Fruit fly (Drosophila melanogaster) whole organism: ENCODE data around the gene CG5177.

ENCODE experiments used
- CG8478 ChIP-seq: fragments of >200 bp; optimal IDR thresholded peaks from 2 replicates; lab custom pipeline; 2018; ENCODE audit warnings: inconsistent platforms
- Dll ChIP-seq: fragments of >200 bp; optimal IDR thresholded peaks from 2 replicates; lab custom pipeline; 2017
- EcR ChIP-seq, 2 experiments: fragments of >200 bp; optimal IDR thresholded peaks; 2 replicates each; lab custom pipeline; 2017; ENCODE audit warnings: missing biosample characterization in 2 of 2, missing genetic modification characterization in 2 of 2, missing genetic modification reagents in 2 of 2
- pan ChIP-seq: fragments of >200 bp; optimal IDR thresholded peaks from 2 replicates; lab custom pipeline; 2017
- psq ChIP-seq: fragments of >200 bp; optimal IDR thresholded peaks from 2 replicates; lab custom pipeline; 2017
- usp ChIP-seq: fragments of >200 bp; optimal IDR thresholded peaks from 2 replicates; lab custom pipeline; 2017; ENCODE audit warnings: missing biosample characterization, missing genetic modification characterization, mixed read lengths

Gene CG5177

dm6 chr2L:7398528-7398927 lies 6.5 kb upstream of the CG5177 start, which contains the start of gene CG5160:
CG5160 (minus strand) TSS chr2L:7398750.
- no peak for TF ChIP-seq psq
- no peak for TF ChIP-seq pan
- TF ChIP-seq EcR (GFP tag; optimal IDR thresholded peaks at IDR 0.05; lab: Kevin White, UChicago): no peak
- no peak for TF ChIP-seq usp (GFP tag; lab: Kevin White, UChicago)
- TF ChIP-seq CG8478: no peak
- TF ChIP-seq Dll: no peak

DNA sequence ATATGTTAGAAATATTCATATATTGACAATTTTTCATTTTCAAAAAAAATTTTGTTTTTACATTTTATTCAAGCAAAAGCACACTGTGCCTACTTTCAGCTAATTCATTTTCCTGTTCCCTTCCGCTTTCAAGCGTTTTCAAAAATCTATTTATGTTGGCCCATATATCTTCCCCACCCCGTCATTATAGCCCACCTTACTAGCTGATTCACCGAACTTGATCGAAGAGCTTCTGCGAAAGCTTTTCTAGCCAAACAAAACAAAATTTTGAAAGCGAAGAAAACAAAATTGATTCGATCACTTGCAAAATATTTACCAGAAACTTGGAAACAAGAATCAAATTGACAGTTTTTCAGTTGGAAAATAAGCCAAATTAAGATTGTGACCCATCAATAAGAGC lies 4.0 kb upstream of the CG5177 start, which contains the start of gene CG5171:
TSS of gene CG5171 (plus strand) at position 311 of the 400 bp plus-strand sequence.
- no peak for TF ChIP-seq psq
- no peak for TF ChIP-seq pan
- no peak for TF ChIP-seq CG8478

DNA sequence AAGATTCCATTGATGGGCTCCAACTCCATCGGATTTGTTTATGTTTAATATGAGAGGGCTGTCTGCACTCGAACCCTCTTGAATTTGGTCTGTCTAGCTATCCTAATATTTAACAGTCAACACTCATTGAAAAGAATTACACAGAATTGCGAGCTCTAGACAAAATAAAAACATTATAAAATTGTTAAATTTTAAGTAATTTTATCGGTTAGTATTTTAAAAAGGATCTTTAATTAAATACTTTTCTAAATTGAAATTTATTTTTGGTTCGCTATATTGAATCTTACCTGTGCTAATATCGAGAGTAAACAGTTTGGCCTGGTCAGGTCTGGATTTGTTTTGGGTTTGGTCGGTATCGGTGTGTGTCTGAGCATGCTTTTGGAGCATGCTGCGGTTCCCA lies 3.4 kb upstream of the CG5177 start:
- TF ChIP-seq psq: no peak

dm6 chr2L:7407638-7408037 lies 2.6 kb downstream of the CG5177 start:
- no peak for TF ChIP-seq pan
- no peak for TF ChIP-seq psq
- no peak for TF ChIP-seq Dll
- TF ChIP-seq EcR (GFP tag; optimal IDR thresholded peaks at IDR 0.05; lab: Kevin White, UChicago): no peak
- TF ChIP-seq usp (GFP tag; lab: Kevin White, UChicago): no peak

- no peak for TF ChIP-seq EcR (GFP tag; optimal IDR thresholded peaks at IDR 0.05; lab: Kevin White, UChicago)
- TF ChIP-seq psq: no peak
- no peak for TF ChIP-seq pan
- no peak for TF ChIP-seq Dll
- TF ChIP-seq CG8478: no peak
- TF ChIP-seq usp (GFP tag; lab: Kevin White, UChicago): no peak
Measured at dm6 chr2L:7409007-7409406, 4.0 kb downstream of the CG5177 start.

dm6 chr2L:7409602-7410001 lies 4.6 kb downstream of the CG5177 start, which contains the start of gene CG5181:
CG5181 (minus strand) TSS chr2L:7409809.
- TF ChIP-seq Dll: no peak
- TF ChIP-seq usp (GFP tag; lab: Kevin White, UChicago): no peak
- no peak for TF ChIP-seq CG8478
- no peak for TF ChIP-seq psq
- no peak for TF ChIP-seq pan
- no peak for TF ChIP-seq EcR (GFP tag; optimal IDR thresholded peaks at IDR 0.05; lab: Kevin White, UChicago)

dm6 chr2L:7410609-7411008 lies 5.6 kb downstream of the CG5177 start, which contains the start of gene CG15818:
CG15818 (plus strand) TSS chr2L:7410909.
- TF ChIP-seq Dll: no peak
- TF ChIP-seq EcR (GFP tag; optimal IDR thresholded peaks at IDR 0.05; lab: Kevin White, UChicago): no peak
- no peak for TF ChIP-seq pan
- TF ChIP-seq usp (GFP tag; lab: Kevin White, UChicago): no peak
- no peak for TF ChIP-seq CG8478
- no peak for TF ChIP-seq psq

- TF ChIP-seq CG8478 (no peak), psq (no peak), pan (no peak), EcR (GFP tag; optimal IDR thresholded peaks at IDR 0.05; lab: Kevin White, UChicago) (no peak), Dll (no peak), usp (GFP tag; lab: Kevin White, UChicago) (no peak)
Measured at dm6 chr2L:7411947-7412621, 7.1 kb downstream of the CG5177 start, which contains the start of gene chm. chm (plus strand) TSS chr2L:7412417.

dm6 chr2L:7418148-7418988 lies 13.3 kb downstream of the CG5177 start:
- TF ChIP-seq EcR (GFP tag; optimal IDR thresholded peaks at IDR 0.05; lab: Kevin White, UChicago): peak; percentile 68 to 90
- no peak for TF ChIP-seq CG8478

DNA sequence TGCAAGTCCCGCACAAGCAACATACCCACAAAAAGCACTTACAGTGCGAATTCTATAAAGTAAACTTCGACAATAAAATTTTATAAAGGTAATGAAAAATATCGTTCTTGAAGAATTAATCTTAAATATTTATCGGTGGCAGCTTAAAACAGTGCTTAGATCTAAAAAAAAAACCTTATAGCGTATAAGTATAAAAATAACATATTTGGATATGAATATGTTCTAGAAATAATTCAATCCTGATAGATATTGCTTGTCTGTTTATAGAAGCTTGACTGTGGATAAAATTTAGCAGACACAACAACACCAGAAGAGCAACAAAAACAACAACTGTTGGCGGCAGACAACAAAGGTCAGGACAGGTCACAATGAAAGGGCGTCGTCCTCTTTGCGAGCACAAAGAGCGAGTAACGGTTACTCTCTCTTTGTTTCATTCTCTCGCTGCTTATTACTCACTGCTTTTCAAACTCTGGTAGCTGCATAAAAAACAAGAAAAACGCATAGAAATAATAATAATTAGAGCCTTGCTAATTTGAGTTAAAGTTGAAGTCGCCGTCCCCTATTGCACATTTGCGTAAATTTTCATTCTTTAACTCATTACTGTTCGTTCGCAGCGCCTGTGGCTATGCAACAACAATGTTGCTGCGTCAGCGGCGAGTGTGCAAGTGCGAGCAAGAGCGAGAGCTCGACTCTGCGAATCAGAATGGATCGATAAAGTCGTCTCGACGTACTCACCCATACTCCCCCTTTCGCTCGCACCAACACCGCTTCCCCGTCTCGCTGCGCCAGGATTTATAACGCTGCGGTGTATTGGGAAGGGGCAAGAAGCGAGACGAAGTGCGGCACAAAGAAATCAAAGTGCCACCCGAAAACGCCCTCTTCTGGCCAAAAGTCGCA lies 14.6 kb downstream of the CG5177 start:
- TF ChIP-seq EcR (GFP tag; optimal IDR thresholded peaks at IDR 0.05; lab: Kevin White, UChicago) (peak; percentile 38 to 85), usp (GFP tag; lab: Kevin White, UChicago) (no peak)

DNA sequence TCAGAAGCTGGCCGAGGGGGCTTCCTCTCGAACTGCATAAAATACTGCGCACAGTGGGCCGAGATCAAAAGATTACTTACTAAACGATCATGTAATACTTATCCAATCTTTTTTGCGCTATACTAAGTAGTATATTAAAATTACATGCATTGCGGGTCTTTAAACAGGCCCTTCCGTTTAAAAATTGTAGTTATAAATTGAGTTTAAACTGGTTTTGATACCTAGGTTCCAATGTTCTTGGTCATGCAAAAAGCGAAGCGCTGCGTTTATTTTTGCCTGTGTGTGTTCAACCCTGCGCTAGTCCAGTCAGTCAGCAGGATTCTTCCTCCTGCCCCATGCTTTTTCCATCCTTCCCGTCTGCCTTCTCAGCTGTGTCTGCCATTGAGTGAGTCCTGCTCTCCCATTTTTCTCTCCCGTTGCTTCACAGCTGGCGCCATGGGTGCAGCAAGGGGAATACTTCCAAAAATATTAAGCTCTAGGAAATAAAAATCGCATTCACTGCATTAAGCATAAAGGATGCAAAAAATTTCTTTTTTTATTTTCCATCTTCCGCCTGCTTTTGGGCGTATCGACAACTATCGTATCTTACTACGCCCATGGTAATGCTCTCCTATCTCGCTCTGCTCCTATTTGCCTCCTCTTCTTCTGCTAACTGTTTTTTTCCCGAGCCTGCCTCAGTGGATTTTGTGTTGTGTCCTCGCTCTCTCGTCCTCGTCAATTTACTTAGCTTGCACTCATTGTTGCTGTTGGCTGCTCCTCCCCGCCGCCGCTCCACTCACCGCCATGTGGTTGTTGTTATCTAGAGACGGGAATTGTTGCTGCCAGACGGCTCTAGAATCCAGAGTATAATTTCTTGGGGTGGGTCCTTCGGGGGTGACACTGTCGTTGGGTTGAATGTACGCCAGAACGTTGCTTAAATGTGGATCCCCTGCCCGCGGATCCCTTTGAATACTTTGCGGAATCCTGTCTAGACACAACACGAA lies 15.6 kb downstream of the CG5177 start:
- TF ChIP-seq EcR (GFP tag; optimal IDR thresholded peaks at IDR 0.05; lab: Kevin White, UChicago) (peak in 1 of 2 experiments; percentile 8), pan (no peak)
